Worm (Caenorhabditis elegans) whole organism, late embryonic: ENCODE results near the gene srh-38.

Experiments
- C38D4.7 ChIP-seq: fragments of 200-800 bp; sonication (Bioruptor generic); optimal IDR thresholded peaks from 2 replicates; lab custom pipeline; 2018; ENCODE audit warnings: mild to moderate bottlenecking, missing genetic modification characterization, moderate library complexity, missing compliant biosample characterization
- F13H6.1 ChIP-seq: sonication (generic microtip); optimal IDR thresholded peaks from 2 replicates; lab custom pipeline; 2016; ENCODE audit warnings: missing genetic modification characterization, missing compliant biosample characterization
- T23F11.4 ChIP-seq: fragments of 200-800 bp; sonication (Bioruptor generic); optimal IDR thresholded peaks from 2 replicates; lab custom pipeline; 2018; ENCODE audit warnings: mild to moderate bottlenecking, missing genetic modification characterization, missing compliant biosample characterization
- ama-1 ChIP-seq: fragments of 150-350 bp; optimal IDR thresholded peaks from 2 replicates; lab custom pipeline; 2014
- ceh-18 ChIP-seq: sonication (generic microtip); optimal IDR thresholded peaks from 2 replicates; lab custom pipeline; 2016; ENCODE audit warnings: missing genetic modification characterization, missing compliant biosample characterization
- ceh-2 ChIP-seq: sonication (generic microtip); optimal IDR thresholded peaks from 2 replicates; lab custom pipeline; 2016; ENCODE audit warnings: missing genotype, missing genetic modification characterization, missing compliant biosample characterization
- ceh-30 ChIP-seq: fragments of 150-350 bp; optimal IDR thresholded peaks from 2 replicates; lab custom pipeline; 2014; ENCODE audit warnings: missing biosample characterization, missing genetic modification characterization
- ceh-31 ChIP-seq: sonication (generic microtip); optimal IDR thresholded peaks from 2 replicates; lab custom pipeline; 2016; ENCODE audit warnings: missing genetic modification characterization, missing compliant biosample characterization
- ceh-34 ChIP-seq: sonication (generic microtip); optimal IDR thresholded peaks from 2 replicates; lab custom pipeline; 2016; ENCODE audit warnings: mild to moderate bottlenecking, missing genetic modification characterization, missing compliant biosample characterization
- ceh-48 ChIP-seq: sonication (generic microtip); optimal IDR thresholded peaks from 2 replicates; lab custom pipeline; 2016; ENCODE audit warnings: missing genetic modification characterization, inconsistent platforms, missing compliant biosample characterization
- ceh-6 ChIP-seq: fragments of 200-800 bp; sonication (Bioruptor generic); optimal IDR thresholded peaks from 2 replicates; lab custom pipeline; 2018; ENCODE audit warnings: mild to moderate bottlenecking, missing genetic modification characterization, missing compliant biosample characterization
- ceh-9 ChIP-seq: sonication (generic microtip); optimal IDR thresholded peaks from 2 replicates; lab custom pipeline; 2016; ENCODE audit warnings: mild to moderate bottlenecking, missing genetic modification characterization, inconsistent platforms, missing compliant biosample characterization
- dmd-4 ChIP-seq: sonication (generic microtip); optimal IDR thresholded peaks from 2 replicates; lab custom pipeline; 2016; ENCODE audit warnings: borderline replicate concordance, missing genetic modification characterization, missing compliant biosample characterization
- elt-2 ChIP-seq: sonication (generic microtip); optimal IDR thresholded peaks from 2 replicates; lab custom pipeline; 2016; ENCODE audit warnings: missing genetic modification reagents, missing genetic modification characterization, missing compliant biosample characterization
- elt-4 ChIP-seq: sonication (generic microtip); optimal IDR thresholded peaks from 2 replicates; lab custom pipeline; 2016; ENCODE audit warnings: missing genetic modification characterization, missing compliant biosample characterization
- ets-4 ChIP-seq: sonication (generic microtip); optimal IDR thresholded peaks from 2 replicates; lab custom pipeline; 2016; ENCODE audit warnings: missing genetic modification characterization, missing compliant biosample characterization
- fkh-6 ChIP-seq: sonication (generic microtip); optimal IDR thresholded peaks from 2 replicates; lab custom pipeline; 2016; ENCODE audit warnings: missing genetic modification characterization, missing compliant biosample characterization
- gmeb-2 ChIP-seq: sonication (generic microtip); optimal IDR thresholded peaks from 2 replicates; lab custom pipeline; 2016; ENCODE audit warnings: missing genetic modification characterization, inconsistent platforms, missing compliant biosample characterization
- hlh-15 ChIP-seq: sonication (generic microtip); optimal IDR thresholded peaks from 2 replicates; lab custom pipeline; 2016; ENCODE audit warnings: missing genetic modification characterization, missing compliant biosample characterization
- madf-2 ChIP-seq: sonication (generic microtip); optimal IDR thresholded peaks from 2 replicates; lab custom pipeline; 2017; ENCODE audit warnings: missing genetic modification characterization, missing compliant biosample characterization
- nhr-11 ChIP-seq: fragments of 150-350 bp; optimal IDR thresholded peaks from 2 replicates; lab custom pipeline; 2014; ENCODE audit warnings: missing biosample characterization, missing genetic modification characterization
- odd-2 ChIP-seq: sonication (generic microtip); optimal IDR thresholded peaks from 2 replicates; lab custom pipeline; 2017; ENCODE audit warnings: antibody characterized with exemption, mild to moderate bottlenecking, missing genetic modification characterization, missing compliant biosample characterization
- pat-9 ChIP-seq: fragments of 200-800 bp; sonication (Bioruptor generic); optimal IDR thresholded peaks from 2 replicates; lab custom pipeline; 2018; ENCODE audit warnings: mild to moderate bottlenecking, missing genetic modification characterization, moderate library complexity, missing compliant biosample characterization
- pax-1 ChIP-seq: fragments of 150-350 bp; optimal IDR thresholded peaks from 2 replicates; lab custom pipeline; 2014; ENCODE audit warnings: missing biosample characterization, missing genetic modification characterization
- pros-1 ChIP-seq: fragments of 150-350 bp; optimal IDR thresholded peaks from 2 replicates; lab custom pipeline; 2014; ENCODE audit warnings: missing biosample characterization, missing genetic modification reagents, missing genetic modification characterization
- rnt-1 ChIP-seq: sonication (generic microtip); optimal IDR thresholded peaks from 2 replicates; lab custom pipeline; 2016; ENCODE audit warnings: missing genetic modification characterization, missing compliant biosample characterization
- sdc-2 ChIP-seq: sonication (generic microtip); optimal IDR thresholded peaks from 2 replicates; lab custom pipeline; 2016; ENCODE audit warnings: missing genotype, missing genetic modification characterization, missing compliant biosample characterization
- sox-4 ChIP-seq: sonication (generic microtip); optimal IDR thresholded peaks from 2 replicates; lab custom pipeline; 2017; ENCODE audit warnings: mild to moderate bottlenecking, missing genetic modification characterization, inconsistent platforms, missing compliant biosample characterization
- tbx-2 ChIP-seq: sonication (generic microtip); optimal IDR thresholded peaks from 2 replicates; lab custom pipeline; 2016; ENCODE audit warnings: missing genetic modification characterization, missing compliant biosample characterization
- tbx-7 ChIP-seq: sonication (generic microtip); optimal IDR thresholded peaks from 2 replicates; lab custom pipeline; 2016; ENCODE audit warnings: missing genotype, missing genetic modification characterization, missing compliant biosample characterization
- unc-3 ChIP-seq, 2 experiments: fragments of 200-800 bp in 1 of 2; sonication (Bioruptor generic) in 1 of 2; sonication (generic microtip) in 1 of 2; conservative IDR thresholded peaks in 1 of 2; optimal IDR thresholded peaks in 1 of 2; 2 replicates each; pipeline versions ENCODE4 v1.3.6 to Lab custom; 2016 to 2022; ENCODE audit warnings: missing compliant biosample characterization in 2 of 2, missing genetic modification characterization in 2 of 2, missing genetic modification reagents in 1 of 2
- unc-55 ChIP-seq: sonication (generic microtip); optimal IDR thresholded peaks from 2 replicates; lab custom pipeline; 2017; ENCODE audit warnings: missing biosample characterization, missing genetic modification reagents, missing genetic modification characterization
- unc-86 ChIP-seq: sonication (generic microtip); optimal IDR thresholded peaks from 2 replicates; lab custom pipeline; 2016; ENCODE audit warnings: missing genetic modification characterization, missing compliant biosample characterization
- zip-5 ChIP-seq: sonication (generic microtip); optimal IDR thresholded peaks from 2 replicates; lab custom pipeline; 2016; ENCODE audit warnings: missing genetic modification characterization, missing compliant biosample characterization
- ztf-16 ChIP-seq: sonication (generic microtip); optimal IDR thresholded peaks from 2 replicates; lab custom pipeline; 2017; ENCODE audit warnings: missing genetic modification characterization, missing compliant biosample characterization

Gene srh-38

ce11 chrV:2929753-2930152 lies 7.3 kb upstream of the srh-38 start, which contains the start of gene C31B8.16:
Gene C31B8.16, plus strand, starts transcription at chrV:2930053.
- no peak for TF ChIP-seq ceh-2
- TF ChIP-seq, all 69 proteins: peak for 0

- TF ChIP-seq ceh-31 (no peak), unc-55 (no peak), T23F11.4 (GFP tag; lab: Kevin White, UChicago) (no peak), hlh-15 (tag; lab: Kevin White, UChicago) (no peak), elt-2 (tag; lab: Kevin White, UChicago) (no peak), pax-1 (tag; lab: Kevin White, UChicago) (no peak), ceh-30 (no peak), dmd-4 (tag; lab: Kevin White, UChicago) (no peak)
Observed at ce11 chrV:2927553-2927952, 5.1 kb upstream of the srh-38 start, which contains the start of gene C31B8.12. Gene C31B8.12, minus strand, starts transcription at chrV:2927653.

- TF ChIP-seq ceh-31: no peak
- no peak for TF ChIP-seq sox-4
- TF ChIP-seq, all 69 proteins: peak for 0
Observed at ce11 chrV:2920125-2920524, 2.4 kb downstream of the srh-38 start.

- no peak for TF ChIP-seq zip-5 (tag; lab: Kevin White, UChicago)
- no peak for TF ChIP-seq ceh-48 (tag; lab: Kevin White, UChicago)
- no peak for TF ChIP-seq rnt-1
- TF ChIP-seq ets-4 (tag; lab: Kevin White, UChicago): no peak
- TF ChIP-seq hlh-15 (tag; lab: Kevin White, UChicago): no peak
- TF ChIP-seq pat-9 (tag; lab: Kevin White, UChicago): no peak
- no peak for TF ChIP-seq unc-3 (GFP tag; conservative IDR thresholded peaks at IDR 0.05; lab: Robert Waterston, UW)
- no peak for TF ChIP-seq unc-3 (tag; optimal IDR thresholded peaks at IDR 0.05; lab: Kevin White, UChicago)
- TF ChIP-seq madf-2 (tag; lab: Kevin White, UChicago): no peak
- no peak for TF ChIP-seq unc-86
- no peak for TF ChIP-seq nhr-11
- TF ChIP-seq dmd-4 (tag; lab: Kevin White, UChicago): no peak
- no peak for TF ChIP-seq ceh-18
- TF ChIP-seq tbx-7 (tag; lab: Kevin White, UChicago): no peak
Observed at ce11 chrV:2913948-2914347, 8.5 kb downstream of the srh-38 start, which contains the start of gene srh-146. Gene srh-146, plus strand, starts transcription at chrV:2914248.

ce11 chrV:2912901-2913300 lies 9.6 kb downstream of the srh-38 start, which contains the start of gene C31B8.9:
Gene C31B8.9, minus strand, starts transcription at chrV:2913001.
- TF ChIP-seq ceh-34 (tag; lab: Kevin White, UChicago) (no peak), tbx-7 (tag; lab: Kevin White, UChicago) (no peak), elt-2 (tag; lab: Kevin White, UChicago) (no peak), ets-4 (tag; lab: Kevin White, UChicago) (no peak), dmd-4 (tag; lab: Kevin White, UChicago) (no peak), ceh-30 (no peak), gmeb-2 (no peak), ceh-31 (no peak), odd-2 (tag; lab: Kevin White, UChicago) (no peak), tbx-2 (tag; lab: Kevin White, UChicago) (no peak), elt-4 (tag; lab: Kevin White, UChicago) (no peak), ztf-16 (tag; lab: Kevin White, UChicago) (no peak), pros-1 (tag; lab: Kevin White, UChicago) (no peak), pat-9 (tag; lab: Kevin White, UChicago) (no peak)

- no peak for TF ChIP-seq gmeb-2
- TF ChIP-seq ama-1 (lab: Kevin White, UChicago): no peak
- TF ChIP-seq sdc-2 (tag; lab: Kevin White, UChicago): no peak
- TF ChIP-seq C38D4.7 (GFP tag; lab: Kevin White, UChicago): no peak
- TF ChIP-seq F13H6.1: no peak
- TF ChIP-seq ceh-30: no peak
- TF ChIP-seq fkh-6 (tag; lab: Kevin White, UChicago): no peak
- no peak for TF ChIP-seq ceh-34 (tag; lab: Kevin White, UChicago)
- TF ChIP-seq unc-3 (GFP tag; conservative IDR thresholded peaks at IDR 0.05; lab: Robert Waterston, UW): no peak
- TF ChIP-seq unc-3 (tag; optimal IDR thresholded peaks at IDR 0.05; lab: Kevin White, UChicago): no peak
- no peak for TF ChIP-seq unc-86
- no peak for TF ChIP-seq ceh-9 (tag; lab: Kevin White, UChicago)
- TF ChIP-seq ceh-6 (GFP tag; lab: Kevin White, UChicago): no peak
- TF ChIP-seq ceh-31: no peak
Observed at ce11 chrV:2909525-2909924, 13.0 kb downstream of the srh-38 start, which contains the start of gene zmp-3. Gene zmp-3, minus strand, starts transcription at chrV:2909625.
